Worm (Caenorhabditis elegans) whole organism, late embryonic: Measurements from ENCODE around the gene twk-22.

Experiments used
- ceh-14 ChIP-seq: sonication (generic microtip); optimal IDR thresholded peaks from 2 replicates; lab custom pipeline; 2016; ENCODE audit warnings: missing genotype, missing genetic modification characterization, missing compliant biosample characterization
- ceh-45 ChIP-seq: fragments of 200-800 bp; sonication (Bioruptor generic); IDR thresholded peaks from 2 replicates; pipeline ENCODE4 v1.3.6; 2022; ENCODE audit warnings: missing genetic modification reagents, missing genetic modification characterization, missing compliant biosample characterization
- ceh-6 ChIP-seq: fragments of 200-800 bp; sonication (Bioruptor generic); optimal IDR thresholded peaks from 2 replicates; lab custom pipeline; 2018; ENCODE audit warnings: mild to moderate bottlenecking, missing genetic modification characterization, missing compliant biosample characterization
- elt-2 ChIP-seq: sonication (generic microtip); optimal IDR thresholded peaks from 2 replicates; lab custom pipeline; 2016; ENCODE audit warnings: missing genetic modification reagents, missing genetic modification characterization, missing compliant biosample characterization
- lin-11 ChIP-seq: fragments of 200-800 bp; sonication (Bioruptor generic); optimal IDR thresholded peaks from 2 replicates; lab custom pipeline; 2018; ENCODE audit warnings: mild to moderate bottlenecking, missing genetic modification characterization, missing compliant biosample characterization
- nhr-11 ChIP-seq: fragments of 150-350 bp; optimal IDR thresholded peaks from 2 replicates; lab custom pipeline; 2014; ENCODE audit warnings: missing biosample characterization, missing genetic modification characterization

DNA sequence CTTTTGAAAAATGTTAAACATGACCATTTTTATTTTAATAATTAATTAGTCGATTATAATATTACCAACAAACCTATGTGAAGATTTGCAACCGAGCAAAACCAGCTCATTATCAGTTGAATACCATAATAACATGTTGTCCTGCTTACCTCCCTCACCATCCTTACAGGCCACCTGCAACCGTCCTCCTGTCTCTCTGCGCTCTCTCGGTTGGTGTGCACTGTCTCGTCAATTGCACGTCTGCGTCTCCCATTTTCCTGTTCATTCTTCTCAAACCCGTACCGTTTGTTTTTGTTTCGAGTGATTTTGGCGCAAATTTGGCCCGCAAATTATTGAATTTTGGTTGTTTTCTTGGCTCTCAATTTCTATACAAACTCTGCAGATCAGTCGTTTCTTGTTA lies 25.2 kb downstream of the twk-22 start:
- TF ChIP-seq nhr-11 (tag; lab: Kevin White, UChicago) (no peak), ceh-14 (tag; lab: Kevin White, UChicago) (no peak), ceh-6 (GFP tag; lab: Kevin White, UChicago) (no peak), lin-11 (tag; lab: Kevin White, UChicago) (no peak), ceh-45 (GFP tag; lab: Robert Waterston, UW) (no peak), elt-2 (tag; lab: Kevin White, UChicago) (no peak)
